Worm (Caenorhabditis elegans) whole organism, midembryonic: ENCODE measurements around the gene tsp-21.

Source experiments
- T22C8.4 ChIP-seq: fragments of 200-800 bp; sonication (Bioruptor generic); IDR thresholded peaks from 2 replicates; pipeline ENCODE4 v1.3.6; 2022; ENCODE audit warnings: missing genetic modification characterization, missing compliant biosample characterization
- cog-1 ChIP-seq: sonication (generic microtip); optimal IDR thresholded peaks from 2 replicates; lab custom pipeline; 2016; ENCODE audit warnings: missing genetic modification characterization, missing compliant biosample characterization
- flt-1 ChIP-seq: fragments of 200-800 bp; sonication (Bioruptor generic); IDR thresholded peaks from 2 replicates; pipeline ENCODE4 v1.3.6; 2022; ENCODE audit warnings: missing genetic modification characterization, missing compliant biosample characterization
- klf-2 ChIP-seq: fragments of 200-800 bp; sonication (Bioruptor generic); conservative IDR thresholded peaks from 2 replicates; pipeline ENCODE4 v1.3.6; 2022; ENCODE audit warnings: missing genetic modification reagents, missing genetic modification characterization, missing compliant biosample characterization
- med-1 ChIP-seq: sonication (generic microtip); optimal IDR thresholded peaks from 2 replicates; lab custom pipeline; 2017; ENCODE audit warnings: missing genetic modification characterization, mild to moderate bottlenecking, missing compliant biosample characterization, antibody characterized with exemption, missing genetic modification reagents; ENCODE audit not compliant: insufficient read depth
- ref-1 ChIP-seq: fragments of 200-800 bp; sonication (Bioruptor generic); conservative IDR thresholded peaks from 2 replicates; pipeline ENCODE4 v1.3.6; 2022; ENCODE audit warnings: missing genetic modification reagents, missing genetic modification characterization, missing compliant biosample characterization
- tab-1 ChIP-seq: fragments of 200-800 bp; sonication (Bioruptor generic); IDR thresholded peaks from 2 replicates; pipeline ENCODE4 v1.3.6; 2022; ENCODE audit warnings: missing genetic modification characterization, missing compliant biosample characterization
- ztf-23 ChIP-seq: fragments of 200-800 bp; sonication (Bioruptor generic); IDR thresholded peaks from 2 replicates; pipeline ENCODE4 v1.3.6; 2022; ENCODE audit warnings: missing genetic modification reagents, missing genetic modification characterization, missing compliant biosample characterization
- ztf-29 ChIP-seq: fragments of 200-800 bp; sonication (Bioruptor generic); IDR thresholded peaks from 2 replicates; pipeline ENCODE4 v1.3.6; 2022; ENCODE audit warnings: missing genetic modification reagents, missing genetic modification characterization, missing compliant biosample characterization

Gene tsp-21

ce11 chrX:9921257-9921656 lies 10.9 kb upstream of the tsp-21 start, which contains the start of gene C17G1.2:
TSS of gene C17G1.2 (plus strand) at chrX:9921557.
- TF ChIP-seq ref-1 (no peak), flt-1 (GFP tag; lab: Robert Waterston, UW) (no peak), klf-2 (GFP tag; lab: Robert Waterston, UW) (no peak), cog-1 (no peak)

ce11 chrX:9924962-9925361 lies 7.2 kb upstream of the tsp-21 start, which contains the start of gene ugt-23:
TSS of gene ugt-23 (minus strand) at chrX:9925173.
- TF ChIP-seq flt-1 (GFP tag; lab: Robert Waterston, UW), result no peak
- TF ChIP-seq ztf-23, result no peak
- TF ChIP-seq med-1, result no peak
- no peak for TF ChIP-seq cog-1
- TF ChIP-seq tab-1, result no peak
- TF ChIP-seq ztf-29 (GFP tag; lab: Robert Waterston, UW), result no peak
- no peak for TF ChIP-seq klf-2 (GFP tag; lab: Robert Waterston, UW)
- TF ChIP-seq T22C8.4 (GFP tag; lab: Robert Waterston, UW), result no peak
- no peak for TF ChIP-seq ref-1

ce11 chrX:9927993-9928392 lies 4.2 kb upstream of the tsp-21 start:
- TF ChIP-seq ref-1 (no peak), klf-2 (GFP tag; lab: Robert Waterston, UW) (no peak), tab-1 (no peak), T22C8.4 (GFP tag; lab: Robert Waterston, UW) (no peak), med-1 (no peak), ztf-23 (no peak), cog-1 (no peak), flt-1 (GFP tag; lab: Robert Waterston, UW) (no peak), ztf-29 (GFP tag; lab: Robert Waterston, UW) (no peak)

- TF ChIP-seq ref-1 (no peak), med-1 (no peak), ztf-23 (peak; percentile 54; the same call in 1 of the 2 replicates)
Measured at ce11 chrX:9931362-9931761, 809 bp upstream of the tsp-21 start, which contains the start of gene nra-3. TSS of gene nra-3 (minus strand) at chrX:9931462.

- TF ChIP-seq flt-1 (GFP tag; lab: Robert Waterston, UW) (no peak), ref-1 (no peak)
Measured at ce11 chrX:9933291-9934008, 1.3 kb downstream of the tsp-21 start.

ce11 chrX:9934009-9934323 lies 1.8 kb downstream of the tsp-21 start:
- no peak for TF ChIP-seq cog-1
- TF ChIP-seq med-1, result no peak

ce11 chrX:9938091-9938490 lies 5.9 kb downstream of the tsp-21 start:
- TF ChIP-seq ztf-29 (GFP tag; lab: Robert Waterston, UW) (no peak), ref-1 (no peak), med-1 (no peak), tab-1 (no peak), klf-2 (GFP tag; lab: Robert Waterston, UW) (no peak), T22C8.4 (GFP tag; lab: Robert Waterston, UW) (no peak), cog-1 (no peak)

ce11 chrX:9938537-9938936 lies 6.4 kb downstream of the tsp-21 start, which contains the start of the genes C17G1.5 and C17G1.14:
TSS of gene C17G1.5 (plus strand) at chrX:9938802.
TSS of gene C17G1.14 (plus strand) at chrX:9938813.
- no peak for TF ChIP-seq ztf-29 (GFP tag; lab: Robert Waterston, UW)
- no peak for TF ChIP-seq tab-1
- TF ChIP-seq T22C8.4 (GFP tag; lab: Robert Waterston, UW), result no peak
- TF ChIP-seq cog-1, result no peak
- TF ChIP-seq klf-2 (GFP tag; lab: Robert Waterston, UW), result no peak
- no peak for TF ChIP-seq med-1
- TF ChIP-seq ref-1, result no peak
- no peak for TF ChIP-seq ztf-23
- no peak for TF ChIP-seq flt-1 (GFP tag; lab: Robert Waterston, UW)

- TF ChIP-seq flt-1 (GFP tag; lab: Robert Waterston, UW), result no peak
- TF ChIP-seq tab-1, result no peak
- TF ChIP-seq klf-2 (GFP tag; lab: Robert Waterston, UW), result no peak
- no peak for TF ChIP-seq cog-1
- TF ChIP-seq ztf-23, result no peak
- TF ChIP-seq ref-1, result no peak
- TF ChIP-seq med-1, result no peak
- no peak for TF ChIP-seq ztf-29 (GFP tag; lab: Robert Waterston, UW)
- TF ChIP-seq T22C8.4 (GFP tag; lab: Robert Waterston, UW), result no peak
Measured at ce11 chrX:9940524-9940923, 8.4 kb downstream of the tsp-21 start.

- TF ChIP-seq klf-2 (GFP tag; lab: Robert Waterston, UW) (no peak), ztf-23 (0 out of 2 replicates have a peak, but pooled peaks have one; percentile 8), T22C8.4 (GFP tag; lab: Robert Waterston, UW) (no peak), tab-1 (no peak)
Measured at ce11 chrX:9941379-9941778, 9.2 kb downstream of the tsp-21 start.

- TF ChIP-seq klf-2 (GFP tag; lab: Robert Waterston, UW) (no peak), flt-1 (GFP tag; lab: Robert Waterston, UW) (no peak), cog-1 (no peak)
Measured at ce11 chrX:9948528-9948927, 16.4 kb downstream of the tsp-21 start.

- TF ChIP-seq med-1 (no peak), cog-1 (no peak), klf-2 (GFP tag; lab: Robert Waterston, UW) (no peak), ref-1 (no peak), tab-1 (no peak), ztf-23 (no peak), ztf-29 (GFP tag; lab: Robert Waterston, UW) (no peak), flt-1 (GFP tag; lab: Robert Waterston, UW) (no peak), T22C8.4 (GFP tag; lab: Robert Waterston, UW) (no peak)
Measured at ce11 chrX:9948963-9949362, 16.8 kb downstream of the tsp-21 start, which contains the start of gene nas-37. TSS of gene nas-37 (minus strand) at chrX:9949063.
